Fruit fly (Drosophila melanogaster) whole organism, wandering third instar larva: ENCODE results near the gene CG7906.

Source experiments
- CrebA ChIP-seq: fragments of 200-800 bp; sonication (Bioruptor generic); optimal IDR thresholded peaks from 2 replicates; lab custom pipeline; 2016; ENCODE audit warnings: missing biosample characterization, mild to moderate bottlenecking, missing genetic modification characterization, borderline replicate concordance
- HLH106 ChIP-seq: fragments of 200-800 bp; optimal IDR thresholded peaks from 3 replicates; lab custom pipeline; 2019; ENCODE audit warnings: missing biosample characterization, mild to moderate bottlenecking, missing genetic modification characterization, moderate library complexity
- Hnf4 ChIP-seq: fragments of 200-800 bp; sonication (Bioruptor generic); optimal IDR thresholded peaks from 2 replicates; lab custom pipeline; 2016; ENCODE audit warnings: missing biosample characterization, mild to moderate bottlenecking, missing genetic modification characterization
- Hr78 ChIP-seq: fragments of >200 bp; optimal IDR thresholded peaks from 2 replicates; lab custom pipeline; 2017; ENCODE audit warnings: missing biosample characterization, missing genetic modification characterization
- Hr83 ChIP-seq: fragments of 200-300 bp; sonication (Bioruptor generic); optimal IDR thresholded peaks from 2 replicates; lab custom pipeline; 2016; ENCODE audit warnings: missing biosample characterization, mild to moderate bottlenecking, missing genetic modification characterization, moderate library complexity; ENCODE audit not compliant: poor library complexity, severe bottlenecking
- Jra ChIP-seq: sonication (Bioruptor generic); optimal IDR thresholded peaks from 2 replicates; lab custom pipeline; 2016; ENCODE audit warnings: missing biosample characterization, missing genetic modification characterization
- Rel ChIP-seq, 2 experiments: fragments of 200-800 bp; sonication (Bioruptor generic) in 1 of 2; optimal IDR thresholded peaks; 2 replicates in 1 of 2; 3 replicates in 1 of 2; lab custom pipeline; 2016 to 2019; ENCODE audit warnings: mild to moderate bottlenecking in 2 of 2, missing biosample characterization in 2 of 2, missing genetic modification characterization in 2 of 2, moderate library complexity in 1 of 2
- dl ChIP-seq, 2 experiments: fragments of 175-275, 200-275 bp in 1 of 2; fragments of 200-275 bp in 1 of 2; sonication (Bioruptor generic); optimal IDR thresholded peaks; lab custom pipeline; 2018; ENCODE audit warnings: mild to moderate bottlenecking in 2 of 2, missing biosample characterization in 2 of 2, missing genetic modification characterization in 2 of 2, moderate library complexity in 2 of 2; ENCODE audit not compliant: partially characterized antibody in 2 of 2, insufficient read depth in 1 of 2
- dmrt93B ChIP-seq: fragments of 200-800 bp; sonication (Bioruptor generic); optimal IDR thresholded peaks from 2 replicates; lab custom pipeline; 2018; ENCODE audit warnings: missing biosample characterization, mild to moderate bottlenecking, missing genetic modification characterization
- dsf ChIP-seq: sonication (Bioruptor generic); optimal IDR thresholded peaks from 2 replicates; lab custom pipeline; 2016; ENCODE audit warnings: missing biosample characterization, missing genetic modification characterization, borderline replicate concordance
- ey ChIP-seq: fragments of 200-800 bp; sonication (Bioruptor generic); optimal IDR thresholded peaks from 2 replicates; lab custom pipeline; 2016; ENCODE audit warnings: missing biosample characterization, missing genetic modification characterization
- sv ChIP-seq: fragments of 200-800 bp; sonication (Bioruptor generic); optimal IDR thresholded peaks from 3 replicates; lab custom pipeline; 2016; ENCODE audit warnings: missing biosample characterization, missing genetic modification characterization
- tai ChIP-seq: sonication (Bioruptor generic); optimal IDR thresholded peaks from 2 replicates; lab custom pipeline; 2016; ENCODE audit warnings: missing biosample characterization, missing genetic modification characterization

DNA sequence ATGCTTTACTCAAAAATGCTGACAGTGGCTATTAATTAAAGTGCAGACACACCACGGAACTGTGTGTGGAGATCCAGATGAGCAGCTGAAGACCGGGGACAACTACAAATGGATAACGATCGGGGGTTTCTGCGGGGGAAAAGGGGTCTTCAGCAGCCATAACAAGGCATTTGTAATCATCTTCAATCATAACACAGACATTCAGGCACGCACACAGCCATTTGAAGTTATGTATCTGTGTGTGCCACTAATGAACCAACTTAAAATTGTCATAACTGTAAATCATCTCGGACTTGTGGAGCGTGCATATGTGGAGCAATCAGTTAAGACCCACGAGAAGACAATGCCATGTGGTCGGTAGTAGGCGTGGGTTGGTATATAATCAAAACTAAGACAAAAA is 45.7 kb downstream of the CG7906 start:
- TF ChIP-seq ey (GFP tag; lab: Kevin White, UChicago) = no peak
- TF ChIP-seq HLH106 (tag; lab: Kevin White, UChicago) = no peak
- no peak for TF ChIP-seq Hr78 (GFP tag; lab: Kevin White, UChicago)
- no peak for TF ChIP-seq dmrt93B
- TF ChIP-seq Hr83 = no peak
- no peak for TF ChIP-seq Hnf4 (GFP tag; lab: Kevin White, UChicago)
- no peak for TF ChIP-seq CrebA (GFP tag; lab: Kevin White, UChicago)
- TF ChIP-seq tai = no peak
- no peak for TF ChIP-seq dsf (GFP tag; lab: Kevin White, UChicago)
- TF ChIP-seq Rel (GFP tag; optimal IDR thresholded peaks at IDR 0.05; lab: Kevin White, UChicago) = no peak
- TF ChIP-seq Rel (tag; optimal IDR thresholded peaks at IDR 0.05; lab: Kevin White, UChicago) = no peak
- TF ChIP-seq Jra (GFP tag; lab: Kevin White, UChicago) = no peak
- TF ChIP-seq dl (GFP tag; optimal IDR thresholded peaks at IDR 0.05; lab: Kevin White, UChicago; ENCODE audit: insufficient read depth in 1 of 2, partially characterized antibody in 2 of 2) = no peak
- TF ChIP-seq sv (GFP tag; lab: Kevin White, UChicago) = no peak
